Fruit fly (Drosophila melanogaster) whole organism, adult: ENCODE results near the gene Jon99Ciii.

Experiments
- CG12768 ChIP-seq: fragments of 200-800 bp; sonication (Bioruptor generic); optimal IDR thresholded peaks from 2 replicates; lab custom pipeline; 2017; ENCODE audit warnings: missing biosample characterization, missing genetic modification characterization, mild to moderate bottlenecking, moderate library complexity, missing genetic modification reagents
- CG14711 ChIP-seq: fragments of 200-800 bp; sonication (Bioruptor generic); optimal IDR thresholded peaks from 2 replicates; lab custom pipeline; 2018; ENCODE audit warnings: missing biosample characterization, mild to moderate bottlenecking, missing genetic modification characterization, moderate library complexity
- Clk ChIP-seq: fragments of 200-800 bp; sonication (Bioruptor generic); optimal IDR thresholded peaks from 2 replicates; lab custom pipeline; 2017; ENCODE audit warnings: missing biosample characterization, missing genetic modification characterization
- cic ChIP-seq: fragments of 200-800 bp; sonication (Bioruptor generic); optimal IDR thresholded peaks from 2 replicates; lab custom pipeline; 2017; ENCODE audit warnings: missing biosample characterization, mild to moderate bottlenecking, missing genetic modification characterization, moderate library complexity
- kay ChIP-seq: fragments of 200-800 bp; sonication (Bioruptor generic); peaks from one replicate; lab custom pipeline; 2016; ENCODE audit warnings: missing biosample characterization, missing genetic modification characterization, borderline replicate concordance

dm6 chr3R:29905164-29905563, 16.9 kb upstream of the Jon99Ciii start, which contains the start of gene CG15515:
- TF ChIP-seq CG14711 (tag; lab: Kevin White, UChicago), result no peak
- no peak for TF ChIP-seq Clk (GFP tag; lab: Kevin White, UChicago)
- no peak for TF ChIP-seq CG12768 (GFP tag; lab: Kevin White, UChicago)
- TF ChIP-seq kay (GFP tag; lab: Kevin White, UChicago), result no peak
- no peak for TF ChIP-seq cic
